Worm (Caenorhabditis elegans) whole organism, early embryonic: ENCODE data around the gene ubl-1.

Source experiments
- B0310.2 ChIP-seq: sonication (generic microtip); optimal IDR thresholded peaks from 2 replicates; lab custom pipeline; 2016; ENCODE audit warnings: mild to moderate bottlenecking, missing genetic modification characterization, missing compliant biosample characterization
- aly-1 ChIP-seq: sonication (generic microtip); optimal IDR thresholded peaks from 2 replicates; lab custom pipeline; 2016; ENCODE audit warnings: missing genetic modification characterization, missing compliant biosample characterization
- ama-1 ChIP-seq: fragments of 150-350 bp; optimal IDR thresholded peaks from 2 replicates; lab custom pipeline; 2014
- ceh-13 ChIP-seq: fragments of 200-800 bp; sonication (Bioruptor generic); optimal IDR thresholded peaks from 2 replicates; lab custom pipeline; 2018; ENCODE audit warnings: mild to moderate bottlenecking, missing genetic modification characterization, missing compliant biosample characterization
- ceh-36 ChIP-seq: sonication (generic microtip); optimal IDR thresholded peaks from 2 replicates; lab custom pipeline; 2016; ENCODE audit warnings: missing genetic modification characterization, inconsistent platforms, missing compliant biosample characterization
- ets-7 ChIP-seq: sonication (generic microtip); optimal IDR thresholded peaks from 2 replicates; lab custom pipeline; 2016; ENCODE audit warnings: missing genotype, missing genetic modification characterization, missing compliant biosample characterization
- flt-1 ChIP-seq: fragments of 200-800 bp; sonication (Bioruptor generic); IDR thresholded peaks from 2 replicates; pipeline ENCODE4 v1.3.6; 2022; ENCODE audit warnings: missing genetic modification characterization, missing compliant biosample characterization
- hmbx-1 ChIP-seq: sonication (generic microtip); optimal IDR thresholded peaks from 2 replicates; lab custom pipeline; 2016; ENCODE audit warnings: mild to moderate bottlenecking, missing genetic modification characterization, missing compliant biosample characterization
- hmg-4 ChIP-seq: fragments of 200-800 bp; sonication (Bioruptor generic); optimal IDR thresholded peaks from 2 replicates; lab custom pipeline; 2018; ENCODE audit warnings: mild to moderate bottlenecking, missing genetic modification characterization, missing compliant biosample characterization
- pes-1 ChIP-seq: fragments of 200-800 bp; sonication (Bioruptor generic); IDR thresholded peaks from 2 replicates; pipeline ENCODE4 v1.3.6; 2022; ENCODE audit warnings: missing genetic modification reagents, missing genetic modification characterization, missing compliant biosample characterization
- scrt-1 ChIP-seq: fragments of 200-800 bp; sonication (Bioruptor generic); IDR thresholded peaks from 2 replicates; pipeline ENCODE4 v1.3.6; 2022; ENCODE audit warnings: missing genetic modification characterization, missing compliant biosample characterization
- sea-1 ChIP-seq: fragments of 200-800 bp; sonication (Bioruptor generic); conservative IDR thresholded peaks from 2 replicates; pipeline ENCODE4 v1.3.6; 2022; ENCODE audit warnings: missing genetic modification characterization, missing compliant biosample characterization
- tbx-11 ChIP-seq: fragments of 200-800 bp; sonication (Bioruptor generic); IDR thresholded peaks from 2 replicates; pipeline ENCODE4 v1.3.6; 2022; ENCODE audit warnings: missing genetic modification characterization, missing compliant biosample characterization
- tra-4 ChIP-seq: sonication (generic microtip); optimal IDR thresholded peaks from 2 replicates; lab custom pipeline; 2017; ENCODE audit warnings: missing genetic modification characterization, missing compliant biosample characterization

- TF ChIP-seq ama-1 (lab: Kevin White, UChicago), result no peak
- TF ChIP-seq pes-1 (GFP tag; lab: Robert Waterston, UW), result no peak
- no peak for TF ChIP-seq hmbx-1
- TF ChIP-seq flt-1 (GFP tag; lab: Robert Waterston, UW), result no peak
- TF ChIP-seq sea-1 (GFP tag; lab: Robert Waterston, UW), result no peak
- TF ChIP-seq ets-7 (tag; lab: Kevin White, UChicago), result no peak
- TF ChIP-seq tra-4 (tag; lab: Kevin White, UChicago), result no peak
- TF ChIP-seq ceh-13 (GFP tag; lab: Kevin White, UChicago), result no peak
- TF ChIP-seq scrt-1 (GFP tag; lab: Robert Waterston, UW), result no peak
- no peak for TF ChIP-seq B0310.2 (tag; lab: Kevin White, UChicago)
- TF ChIP-seq aly-1 (tag; lab: Kevin White, UChicago), result no peak
- TF ChIP-seq tbx-11 (GFP tag; lab: Robert Waterston, UW), result no peak
- no peak for TF ChIP-seq hmg-4 (GFP tag; lab: Kevin White, UChicago)
- no peak for TF ChIP-seq ceh-36 (tag; lab: Kevin White, UChicago)
These were observed 33.7 kb upstream of the ubl-1 start for ce11 chrIII:3034458-3034857.
